Worm (Caenorhabditis elegans) whole organism, L2 larva: ENCODE data around the gene rpn-7.

ENCODE experiments used
- C34F6.9 ChIP-seq: fragments of 150-350 bp; optimal IDR thresholded peaks from 2 replicates; lab custom pipeline; 2014; ENCODE audit warnings: missing biosample characterization, missing genetic modification characterization
- F13H6.1 ChIP-seq: sonication (generic microtip); optimal IDR thresholded peaks from 2 replicates; lab custom pipeline; 2016; ENCODE audit warnings: missing genetic modification characterization, missing compliant biosample characterization
- R02D3.7 ChIP-seq: fragments of 150-350 bp; optimal IDR thresholded peaks from 2 replicates; lab custom pipeline; 2014; ENCODE audit warnings: missing biosample characterization, missing genetic modification characterization
- Y55F3AM.14 ChIP-seq: fragments of 200-800 bp; sonication (Bioruptor generic); optimal IDR thresholded peaks from 2 replicates; lab custom pipeline; 2018; ENCODE audit warnings: mild to moderate bottlenecking, missing genetic modification characterization, missing compliant biosample characterization
- ZK546.5 ChIP-seq: sonication (generic microtip); optimal IDR thresholded peaks from 2 replicates; lab custom pipeline; 2017; ENCODE audit warnings: missing biosample characterization, missing genetic modification characterization
- alr-1 ChIP-seq: fragments of 150-350 bp; optimal IDR thresholded peaks from 2 replicates; lab custom pipeline; 2014; ENCODE audit warnings: missing biosample characterization, missing genetic modification characterization
- ama-1 ChIP-seq: fragments of 150-350 bp; optimal IDR thresholded peaks from 2 replicates; lab custom pipeline; 2018; ENCODE audit warnings: inconsistent platforms
- blmp-1 ChIP-seq: sonication (generic microtip); optimal IDR thresholded peaks from 2 replicates; lab custom pipeline; 2017; ENCODE audit warnings: missing genetic modification characterization, mild to moderate bottlenecking, missing compliant biosample characterization, antibody characterized with exemption, moderate library complexity; ENCODE audit not compliant: insufficient read depth
- ceh-82 ChIP-seq: fragments of 150-350 bp; optimal IDR thresholded peaks from 2 replicates; lab custom pipeline; 2014; ENCODE audit warnings: missing biosample characterization, missing genetic modification characterization
- crh-2 ChIP-seq: sonication (generic microtip); optimal IDR thresholded peaks from 2 replicates; lab custom pipeline; 2017; ENCODE audit warnings: missing biosample characterization, missing genetic modification characterization
- dmd-4 ChIP-seq: sonication (generic microtip); optimal IDR thresholded peaks from 2 replicates; lab custom pipeline; 2017; ENCODE audit warnings: missing biosample characterization, missing genetic modification characterization
- egl-27 ChIP-seq: sonication (generic microtip); optimal IDR thresholded peaks from 3 replicates; lab custom pipeline; 2017; ENCODE audit warnings: missing biosample characterization, missing genetic modification reagents, missing genetic modification characterization
- elt-1 ChIP-seq: fragments of 150-350 bp; optimal IDR thresholded peaks from 2 replicates; lab custom pipeline; 2014; ENCODE audit warnings: missing biosample characterization, missing genetic modification characterization
- fos-1 ChIP-seq: fragments of 150-350 bp; optimal IDR thresholded peaks from 2 replicates; lab custom pipeline; 2014; ENCODE audit warnings: missing biosample characterization, missing genetic modification characterization
- gmeb-1 ChIP-seq: fragments of 150-350 bp; optimal IDR thresholded peaks from 2 replicates; lab custom pipeline; 2014; ENCODE audit warnings: missing biosample characterization, missing genetic modification characterization
- lin-11 ChIP-seq: fragments of 150-350 bp; sonication (generic microtip); optimal IDR thresholded peaks from 2 replicates; lab custom pipeline; 2014; ENCODE audit warnings: missing biosample characterization, missing genetic modification characterization, inconsistent platforms, mixed read lengths
- lin-13 ChIP-seq: fragments of 150-350 bp; optimal IDR thresholded peaks from 2 replicates; lab custom pipeline; 2014; ENCODE audit warnings: missing biosample characterization, missing genetic modification reagents, missing genetic modification characterization
- lin-39 ChIP-seq: fragments of 150-350 bp; optimal IDR thresholded peaks from 2 replicates; lab custom pipeline; 2014; ENCODE audit warnings: missing biosample characterization, missing genetic modification reagents, missing genetic modification characterization
- lsy-2 ChIP-seq, 2 experiments: fragments of 150-350 bp in 1 of 2; sonication (generic microtip) in 1 of 2; optimal IDR thresholded peaks; 2 replicates each; lab custom pipeline; 2014 to 2017; ENCODE audit warnings: missing biosample characterization in 2 of 2, missing genetic modification characterization in 2 of 2
- mab-5 ChIP-seq: fragments of 150-350 bp; optimal IDR thresholded peaks from 2 replicates; lab custom pipeline; 2014; ENCODE audit warnings: missing biosample characterization, missing genetic modification characterization
- mdl-1 ChIP-seq, 2 experiments: fragments of 150-350 bp in 1 of 2; sonication (generic microtip) in 1 of 2; optimal IDR thresholded peaks; 2 replicates each; lab custom pipeline; 2017; ENCODE audit warnings: missing biosample characterization in 2 of 2, missing genetic modification characterization in 2 of 2
- nhr-11 ChIP-seq: fragments of 150-350 bp; optimal IDR thresholded peaks from 2 replicates; lab custom pipeline; 2014; ENCODE audit warnings: missing biosample characterization, missing genetic modification characterization
- nhr-12 ChIP-seq: fragments of 150-350 bp; optimal IDR thresholded peaks from 2 replicates; lab custom pipeline; 2014; ENCODE audit warnings: missing biosample characterization, missing genetic modification characterization
- nhr-129 ChIP-seq: fragments of 150-350 bp; optimal IDR thresholded peaks from 2 replicates; lab custom pipeline; 2014; ENCODE audit warnings: missing biosample characterization, missing genetic modification characterization
- nhr-21 ChIP-seq: fragments of 150-350 bp; optimal IDR thresholded peaks from 2 replicates; lab custom pipeline; 2014; ENCODE audit warnings: missing biosample characterization, missing genetic modification characterization
- nhr-23 ChIP-seq: fragments of 150-350 bp; optimal IDR thresholded peaks from 2 replicates; lab custom pipeline; 2014; ENCODE audit warnings: missing biosample characterization, missing genetic modification reagents, missing genetic modification characterization
- nhr-237 ChIP-seq: fragments of 150-350 bp; optimal IDR thresholded peaks from 2 replicates; lab custom pipeline; 2014; ENCODE audit warnings: missing biosample characterization, missing genetic modification characterization
- nhr-6 ChIP-seq: fragments of 150-350 bp; optimal IDR thresholded peaks from 2 replicates; lab custom pipeline; 2014; ENCODE audit warnings: missing biosample characterization, missing genetic modification characterization
- nhr-77 ChIP-seq: fragments of 150-350 bp; optimal IDR thresholded peaks from 2 replicates; lab custom pipeline; 2014; ENCODE audit warnings: missing biosample characterization, missing genetic modification characterization
- sem-4 ChIP-seq: fragments of 150-350 bp; optimal IDR thresholded peaks from 2 replicates; lab custom pipeline; 2014; ENCODE audit warnings: missing biosample characterization, missing genetic modification reagents, missing genetic modification characterization
- skn-1 ChIP-seq: sonication (generic microtip); optimal IDR thresholded peaks from 2 replicates; lab custom pipeline; 2017; ENCODE audit warnings: missing biosample characterization, missing genetic modification characterization
- sma-3 ChIP-seq: sonication (generic microtip); optimal IDR thresholded peaks from 2 replicates; lab custom pipeline; 2016; ENCODE audit warnings: missing genetic modification reagents, missing genetic modification characterization, missing compliant biosample characterization
- sma-9 ChIP-seq, 2 experiments: fragments of 150-350 bp in 1 of 2; sonication (generic microtip) in 1 of 2; optimal IDR thresholded peaks; 2 replicates each; lab custom pipeline; 2014 to 2016; ENCODE audit warnings: missing genetic modification characterization in 2 of 2, mild to moderate bottlenecking in 1 of 2, missing biosample characterization in 1 of 2, missing compliant biosample characterization in 1 of 2, missing genetic modification reagents in 1 of 2, moderate library complexity in 1 of 2
- snpc-4 ChIP-seq: fragments of 150-350 bp; optimal IDR thresholded peaks from 2 replicates; lab custom pipeline; 2014; ENCODE audit warnings: missing biosample characterization, missing genetic modification characterization
- unc-39 ChIP-seq: fragments of 150-350 bp; optimal IDR thresholded peaks from 2 replicates; lab custom pipeline; 2014; ENCODE audit warnings: missing biosample characterization, missing genetic modification characterization
- unc-55 ChIP-seq: fragments of 150-350 bp; sonication (generic microtip); optimal IDR thresholded peaks from 3 replicates; lab custom pipeline; 2014; ENCODE audit warnings: missing biosample characterization, missing genetic modification reagents, missing genetic modification characterization
- unc-62 ChIP-seq: fragments of 150-350 bp; optimal IDR thresholded peaks from 2 replicates; lab custom pipeline; 2014; ENCODE audit warnings: missing biosample characterization, missing genetic modification reagents, missing genetic modification characterization
- zag-1 ChIP-seq: fragments of 150-350 bp; optimal IDR thresholded peaks from 2 replicates; lab custom pipeline; 2014; ENCODE audit warnings: missing biosample characterization, missing genetic modification characterization
- ztf-1 ChIP-seq: fragments of 200-800 bp; sonication (Bioruptor generic); conservative IDR thresholded peaks from 2 replicates; pipeline ENCODE4 v1.3.6; 2022; ENCODE audit warnings: missing genetic modification characterization, missing compliant biosample characterization
- ztf-11 ChIP-seq: sonication (generic microtip); optimal IDR thresholded peaks from 2 replicates; lab custom pipeline; 2017; ENCODE audit warnings: missing biosample characterization, missing genetic modification characterization
- ztf-4 ChIP-seq: fragments of 150-350 bp; optimal IDR thresholded peaks from 2 replicates; lab custom pipeline; 2014; ENCODE audit warnings: missing biosample characterization, missing genetic modification characterization

The rpn-7 gene

DNA sequence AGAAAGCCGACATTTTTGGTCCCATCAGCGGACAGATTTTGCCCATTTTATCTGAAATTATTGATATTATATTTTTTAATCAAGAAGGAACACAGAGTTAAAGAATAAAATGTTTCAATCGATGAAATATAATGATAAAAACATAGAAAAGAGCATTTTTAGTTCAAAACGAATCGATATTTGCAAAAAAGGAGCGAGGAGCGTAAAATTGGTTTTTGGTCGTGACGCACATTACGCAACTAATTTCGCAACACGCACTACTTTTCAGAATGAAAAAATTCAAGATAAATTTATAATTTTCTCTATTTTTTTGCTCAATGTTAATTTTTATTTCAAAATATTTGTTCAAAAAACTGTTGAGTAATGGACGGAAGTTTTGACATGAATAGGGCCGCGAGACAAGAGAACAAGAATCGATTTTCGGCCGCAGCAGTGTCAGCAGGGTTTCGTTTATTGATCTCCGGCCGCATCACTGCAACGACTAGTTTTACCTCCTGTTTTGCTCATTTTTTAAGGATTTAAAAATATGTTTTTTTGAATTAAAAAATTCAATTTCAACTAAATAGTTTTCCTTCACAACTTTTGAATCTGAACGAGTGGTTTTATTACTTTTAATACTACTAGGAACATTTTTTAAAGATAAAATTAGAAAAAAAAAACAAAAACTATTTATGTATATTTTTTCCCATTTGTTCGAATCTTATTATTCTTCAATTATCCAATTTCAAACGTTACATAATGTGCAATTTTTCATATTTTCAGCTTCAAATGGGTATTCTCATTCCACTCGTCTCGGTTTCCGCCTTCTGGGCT lies 4.8 kb downstream of the rpn-7 start, which contains the start of the genes F49C12.12 and vha-17:
Gene F49C12.12, minus strand, starts transcription at position 51 of the 813 bp plus-strand sequence.
Gene vha-17, plus strand, starts transcription at position 763 of the 813 bp plus-strand sequence.
- TF ChIP-seq fos-1 (tag; lab: Kevin White, UChicago) (peak; percentile 67), sma-9 (GFP tag; optimal IDR thresholded peaks at IDR 0.05; lab: Kevin White, UChicago) (no peak), sma-9 (tag; optimal IDR thresholded peaks at IDR 0.05; lab: Kevin White, UChicago) (no peak), ztf-1 (GFP tag; lab: Robert Waterston, UW) (no peak), lin-11 (tag; lab: Kevin White, UChicago) (no peak), nhr-11 (tag; lab: Kevin White, UChicago) (no peak), ama-1 (lab: Kevin White, UChicago) (no peak), gmeb-1 (peak; percentile 7), dmd-4 (tag; lab: Kevin White, UChicago) (no peak), skn-1 (tag; lab: Kevin White, UChicago) (no peak), snpc-4 (no peak), R02D3.7 (tag; lab: Kevin White, UChicago) (no peak), ztf-4 (no peak), egl-27 (tag; lab: Kevin White, UChicago) (no peak), mdl-1 (tag; optimal IDR thresholded peaks at IDR 0.05; lab: Kevin White, UChicago) (no peak), unc-55 (peak; percentile 59), lin-13 (no peak), lin-39 (tag; lab: Kevin White, UChicago) (no peak), ceh-82 (tag; lab: Kevin White, UChicago) (no peak), ztf-11 (tag; lab: Kevin White, UChicago) (no peak), F13H6.1 (tag; lab: Kevin White, UChicago) (no peak), ZK546.5 (tag; lab: Kevin White, UChicago) (no peak), lsy-2 (tag; optimal IDR thresholded peaks at IDR 0.05; lab: Kevin White, UChicago) (peak in 1 of 2 experiments; percentile 56), nhr-6 (tag; lab: Kevin White, UChicago) (no peak), unc-62 (GFP tag; lab: Kevin White, UChicago) (no peak), nhr-23 (tag; lab: Kevin White, UChicago) (no peak), unc-39 (tag; lab: Kevin White, UChicago) (no peak), Y55F3AM.14 (GFP tag; lab: Kevin White, UChicago) (no peak), nhr-12 (no peak), crh-2 (peak; percentile 17), nhr-21 (tag; lab: Kevin White, UChicago) (no peak), C34F6.9 (tag; lab: Kevin White, UChicago) (peak; percentile 70), zag-1 (tag; lab: Kevin White, UChicago) (no peak), elt-1 (tag; lab: Kevin White, UChicago) (no peak), nhr-129 (tag; lab: Kevin White, UChicago) (no peak), sem-4 (tag; lab: Kevin White, UChicago) (no peak)

DNA sequence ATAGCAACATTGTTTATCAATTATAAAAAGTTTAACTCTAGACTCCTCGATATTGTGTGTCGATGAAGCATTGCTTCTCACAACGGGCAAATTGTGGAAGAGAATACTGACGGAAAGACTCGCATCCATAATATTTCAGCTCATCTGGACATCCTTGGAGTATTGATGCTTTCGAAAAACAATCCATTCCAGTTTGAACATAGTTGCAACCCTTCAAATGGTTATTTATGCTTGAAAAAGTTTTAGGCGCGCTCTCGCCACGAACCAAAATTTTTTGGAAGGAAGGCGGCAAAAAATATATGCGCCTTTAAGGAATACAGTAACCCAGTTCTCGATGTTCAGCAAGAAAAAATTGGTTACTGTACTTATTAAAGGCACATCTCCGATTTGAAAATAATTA lies 6.1 kb downstream of the rpn-7 start:
- TF ChIP-seq lin-39 (tag; lab: Kevin White, UChicago) (no peak), ama-1 (lab: Kevin White, UChicago) (peak; percentile 16), sma-9 (GFP tag; optimal IDR thresholded peaks at IDR 0.05; lab: Kevin White, UChicago) (peak; percentile 37), sma-9 (tag; optimal IDR thresholded peaks at IDR 0.05; lab: Kevin White, UChicago) (no peak), alr-1 (no peak), sma-3 (GFP tag; lab: Kevin White, UChicago) (peak; percentile 25), crh-2 (peak; percentile 25)

DNA sequence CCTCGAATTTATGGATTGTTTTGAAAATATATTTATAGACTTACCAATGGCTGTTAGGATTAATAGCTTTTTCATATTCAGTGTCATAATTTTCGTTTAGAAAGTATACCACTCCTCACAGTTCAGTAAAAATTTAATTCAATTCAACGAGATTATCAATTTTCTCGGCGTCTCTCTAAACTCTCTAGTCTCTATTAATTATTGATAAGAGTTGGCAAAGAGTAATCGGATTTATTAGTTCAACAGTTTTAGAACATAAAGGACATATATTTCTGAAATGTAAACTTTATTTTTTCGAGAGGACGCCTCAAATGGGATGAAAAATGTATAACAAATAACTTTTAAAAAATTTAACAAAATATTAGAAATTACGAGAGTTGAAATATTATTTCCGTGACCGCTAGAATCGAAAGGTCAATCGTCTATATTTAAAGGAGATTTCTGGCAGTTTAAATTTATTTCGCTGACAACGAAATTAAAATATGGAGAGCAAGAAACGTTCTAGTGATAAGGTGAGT lies 7.6 kb downstream of the rpn-7 start, which contains the start of the genes nspg-11 and F49C12.15:
Gene nspg-11, minus strand, starts transcription at position 101 of the 518 bp plus-strand sequence.
Gene F49C12.15, plus strand, starts transcription at position 468 of the 518 bp plus-strand sequence.
- no peak for TF ChIP-seq nhr-12
- no peak for TF ChIP-seq ceh-82 (tag; lab: Kevin White, UChicago)
- no peak for TF ChIP-seq mdl-1 (tag; optimal IDR thresholded peaks at IDR 0.05; lab: Kevin White, UChicago)
- TF ChIP-seq F13H6.1 (tag; lab: Kevin White, UChicago) = no peak
- TF ChIP-seq nhr-237 (tag; lab: Kevin White, UChicago) = no peak
- no peak for TF ChIP-seq nhr-6 (tag; lab: Kevin White, UChicago)
- no peak for TF ChIP-seq ama-1 (lab: Kevin White, UChicago)
- no peak for TF ChIP-seq lin-11 (tag; lab: Kevin White, UChicago)
- no peak for TF ChIP-seq crh-2
- no peak for TF ChIP-seq elt-1 (tag; lab: Kevin White, UChicago)
- no peak for TF ChIP-seq ztf-1 (GFP tag; lab: Robert Waterston, UW)
- TF ChIP-seq nhr-23 (tag; lab: Kevin White, UChicago) = no peak
- TF ChIP-seq mab-5 (tag; lab: Kevin White, UChicago) = no peak
- no peak for TF ChIP-seq gmeb-1
- TF ChIP-seq blmp-1 (tag; lab: Kevin White, UChicago) = no peak
- no peak for TF ChIP-seq nhr-21 (tag; lab: Kevin White, UChicago)
- no peak for TF ChIP-seq dmd-4 (tag; lab: Kevin White, UChicago)
- no peak for TF ChIP-seq nhr-77 (tag; lab: Kevin White, UChicago)
- TF ChIP-seq unc-62 (GFP tag; lab: Kevin White, UChicago) = no peak
- no peak for TF ChIP-seq lin-39 (tag; lab: Kevin White, UChicago)
